Fruit fly (Drosophila melanogaster): ENCODE data around the gene CG8132.

The CG8132 gene

dm6 chr3R:9378644-9379411 lies 22.5 kb upstream of the CG8132 start (continued):
- TF ChIP-seq CG3847 (GFP tag; IDR thresholded peaks at IDR 0.05) (no peak), tll (GFP tag; optimal IDR thresholded peaks at IDR 0.05) (peak in 1 of 2 experiments; percentile 81), lbe (GFP tag; optimal IDR thresholded peaks at IDR 0.05) (peak; percentile 84), CG15696 (tag; optimal IDR thresholded peaks at IDR 0.05) (peak; percentile 92), Kr (GFP tag; optimal IDR thresholded peaks at IDR 0.05) (peak; percentile 87), D (optimal IDR thresholded peaks at IDR 0.05) (no peak), D (GFP tag; optimal IDR thresholded peaks at IDR 0.05) (peak; percentile 74), CG1832 (GFP tag; optimal IDR thresholded peaks at IDR 0.05) (no peak), CG10654 (GFP tag; optimal IDR thresholded peaks at IDR 0.05) (peak; percentile 11), Side (GFP tag; optimal IDR thresholded peaks at IDR 0.05) (no peak), CG7357 (GFP tag; IDR thresholded peaks at IDR 0.05) (peak; percentile 32; the same call in 1 of the 3 replicates), Ssrp (tag; optimal IDR thresholded peaks at IDR 0.05) (peak; percentile 61), CG8388 (GFP tag; optimal IDR thresholded peaks at IDR 0.05) (peak; percentile 61), CG33213 (GFP tag; optimal IDR thresholded peaks at IDR 0.05) (peak; percentile 15), Deaf1 (tag; optimal IDR thresholded peaks at IDR 0.05) (peak; percentile 45), unc-4 (GFP tag; IDR thresholded peaks at IDR 0.05; ENCODE audit: partially characterized antibody) (no peak), caup (GFP tag; optimal IDR thresholded peaks at IDR 0.05; ENCODE audit: severe bottlenecking) (no peak), CG13775 (GFP tag; optimal IDR thresholded peaks at IDR 0.05) (peak; percentile 74), unpg (GFP tag; optimal IDR thresholded peaks at IDR 0.05) (peak; percentile 59), CG1602 (GFP tag; optimal IDR thresholded peaks at IDR 0.05) (peak; percentile 23), scrt (GFP tag; optimal IDR thresholded peaks at IDR 0.05) (peak; percentile 4), CG4424 (GFP tag; optimal IDR thresholded peaks at IDR 0.05) (peak; percentile 68), CG5180 (GFP tag; optimal IDR thresholded peaks at IDR 0.05) (peak; percentile 10), CG16815 (GFP tag; optimal IDR thresholded peaks at IDR 0.05) (peak; percentile 67), CG2116 (GFP tag; optimal IDR thresholded peaks at IDR 0.05) (peak; percentile 40), NC2α (GFP tag; optimal IDR thresholded peaks at IDR 0.05) (no peak), CG2678 (tag; optimal IDR thresholded peaks at IDR 0.05) (peak; percentile 66), Med (GFP tag) (peak; percentile 88), peb (GFP tag; IDR thresholded peaks at IDR 0.05) (peak; percentile 43), CG18619 (GFP tag; optimal IDR thresholded peaks at IDR 0.05) (peak; percentile 36), dmrt99B (tag; optimal IDR thresholded peaks at IDR 0.05) (peak; percentile 48), CG6272 (GFP tag; IDR thresholded peaks at IDR 0.05) (0 out of 2 replicates have a peak, but pooled peaks have one; percentile 7), Jarid2 (GFP tag; optimal IDR thresholded peaks at IDR 0.05) (peak; percentile 16), yki (optimal IDR thresholded peaks at IDR 0.05) (no peak), CG3281 (GFP tag; optimal IDR thresholded peaks at IDR 0.05) (peak; percentile 20), CG5245 (GFP tag; optimal IDR thresholded peaks at IDR 0.05) (peak; percentile 38), Trl (optimal IDR thresholded peaks at IDR 0.05) (no peak), Trl (GFP tag; optimal IDR thresholded peaks at IDR 0.05) (peak; percentile 1), CG3065 (GFP tag; optimal IDR thresholded peaks at IDR 0.05) (peak; percentile 6), CG14965 (GFP tag; optimal IDR thresholded peaks at IDR 0.05; ENCODE audit: borderline replicate concordance) (no peak), trem (tag; optimal IDR thresholded peaks at IDR 0.05) (peak; percentile 85), hkb (optimal IDR thresholded peaks at IDR 0.05) (no peak), hkb (GFP tag; IDR thresholded peaks at IDR 0.05) (peak; percentile 24; the same call in 1 of the 2 replicates), vvl (GFP tag; IDR thresholded peaks at IDR 0.05) (peak; percentile 58), Meics (GFP tag; optimal IDR thresholded peaks at IDR 0.05) (no peak), CG2875 (GFP tag; optimal IDR thresholded peaks at IDR 0.05) (peak; percentile 35), PHDP (tag; optimal IDR thresholded peaks at IDR 0.05) (peak; percentile 16), YL-1 (GFP tag; optimal IDR thresholded peaks at IDR 0.05) (no peak), CG11504 (tag; optimal IDR thresholded peaks at IDR 0.05) (peak; percentile 57)
